Worm (Caenorhabditis elegans) whole organism, L3 larva: ENCODE results near the gene ZC376.8.
A peak's percentile ranks its signal among the peaks of the same experiment; 100 is the strongest.

Experiments used
- R02D3.7 ChIP-seq: fragments of 150-350 bp; optimal IDR thresholded peaks from 2 replicates; lab custom pipeline; 2014; ENCODE audit warnings: missing biosample characterization, missing genetic modification characterization
- ZK546.5 ChIP-seq: sonication (generic microtip); optimal IDR thresholded peaks from 2 replicates; lab custom pipeline; 2017; ENCODE audit warnings: missing biosample characterization, missing genetic modification characterization
- aly-2 ChIP-seq: fragments of 150-350 bp; optimal IDR thresholded peaks from 2 replicates; lab custom pipeline; 2014; ENCODE audit warnings: missing biosample characterization, missing genetic modification characterization
- ama-1 ChIP-seq: fragments of 150-350 bp; optimal IDR thresholded peaks from 2 replicates; lab custom pipeline; 2018
- ceh-16 ChIP-seq: sonication (generic microtip); optimal IDR thresholded peaks from 2 replicates; lab custom pipeline; 2017; ENCODE audit warnings: missing biosample characterization, missing genetic modification characterization
- ceh-28 ChIP-seq: fragments of 150-350 bp; optimal IDR thresholded peaks from 2 replicates; lab custom pipeline; 2014; ENCODE audit warnings: missing biosample characterization, missing genetic modification reagents, missing genetic modification characterization
- ceh-82 ChIP-seq: fragments of 150-350 bp; optimal IDR thresholded peaks from 2 replicates; lab custom pipeline; 2014; ENCODE audit warnings: missing biosample characterization, missing genetic modification characterization
- ceh-9 ChIP-seq: sonication (generic microtip); optimal IDR thresholded peaks from 2 replicates; lab custom pipeline; 2018; ENCODE audit warnings: missing biosample characterization, missing genetic modification characterization
- daf-12 ChIP-seq: fragments of 150-350 bp; optimal IDR thresholded peaks from 2 replicates; lab custom pipeline; 2014; ENCODE audit warnings: missing biosample characterization, missing genetic modification reagents, missing genetic modification characterization
- egl-27 ChIP-seq: sonication (generic microtip); optimal IDR thresholded peaks from 4 replicates; lab custom pipeline; 2017; ENCODE audit warnings: missing biosample characterization, missing genetic modification reagents, missing genetic modification characterization
- egl-5 ChIP-seq: fragments of 150-350 bp; optimal IDR thresholded peaks from 2 replicates; lab custom pipeline; 2017; ENCODE audit warnings: missing biosample characterization, missing genetic modification reagents, missing genetic modification characterization, inconsistent platforms
- elt-1 ChIP-seq: fragments of 150-350 bp; optimal IDR thresholded peaks from 2 replicates; lab custom pipeline; 2014; ENCODE audit warnings: missing biosample characterization, missing genetic modification characterization
- elt-2 ChIP-seq: sonication (generic microtip); optimal IDR thresholded peaks from 2 replicates; lab custom pipeline; 2016; ENCODE audit warnings: missing genetic modification reagents, mild to moderate bottlenecking, missing genetic modification characterization, missing compliant biosample characterization
- elt-3 ChIP-seq, 3 experiments: fragments of 150-350 bp in 1 of 3; sonication (generic microtip) in 2 of 3; optimal IDR thresholded peaks; 2 replicates in 2 of 3; 4 replicates in 1 of 3; lab custom pipeline; 2014 to 2017; ENCODE audit warnings: missing biosample characterization in 3 of 3, missing genetic modification characterization in 3 of 3
- eor-1 ChIP-seq, 2 experiments: fragments of 150-350 bp; optimal IDR thresholded peaks; 2 replicates each; lab custom pipeline; 2014 to 2018; ENCODE audit warnings: missing biosample characterization in 2 of 2, missing genetic modification characterization in 2 of 2
- fkh-10 ChIP-seq: sonication (generic microtip); optimal IDR thresholded peaks from 2 replicates; lab custom pipeline; 2017; ENCODE audit warnings: missing biosample characterization, missing genetic modification reagents, missing genetic modification characterization
- fkh-2 ChIP-seq: fragments of 150-350 bp; optimal IDR thresholded peaks from 2 replicates; lab custom pipeline; 2014; ENCODE audit warnings: missing biosample characterization, missing genetic modification reagents, missing genetic modification characterization
- fos-1 ChIP-seq: fragments of 150-350 bp; optimal IDR thresholded peaks from 2 replicates; lab custom pipeline; 2014; ENCODE audit warnings: missing biosample characterization, missing genetic modification characterization
- hmg-11 ChIP-seq: sonication (generic microtip); optimal IDR thresholded peaks from 2 replicates; lab custom pipeline; 2016; ENCODE audit warnings: missing genetic modification characterization, missing compliant biosample characterization
- jun-1 ChIP-seq: fragments of 150-350 bp; optimal IDR thresholded peaks from 2 replicates; lab custom pipeline; 2014; ENCODE audit warnings: missing biosample characterization, missing genetic modification reagents, missing genetic modification characterization
- lin-15B ChIP-seq: fragments of 150-350 bp; optimal IDR thresholded peaks from 2 replicates; lab custom pipeline; 2014; ENCODE audit warnings: missing biosample characterization, missing genetic modification characterization
- lin-39 ChIP-seq: fragments of 150-350 bp; optimal IDR thresholded peaks from 2 replicates; lab custom pipeline; 2018; ENCODE audit warnings: missing biosample characterization, missing genetic modification reagents, missing genetic modification characterization
- lsy-12 ChIP-seq: sonication (generic microtip); optimal IDR thresholded peaks from 2 replicates; lab custom pipeline; 2016; ENCODE audit warnings: mild to moderate bottlenecking, missing genetic modification characterization, missing compliant biosample characterization
- mml-1 ChIP-seq: fragments of 150-350 bp; sonication (generic microtip); optimal IDR thresholded peaks from 3 replicates; lab custom pipeline; 2014; ENCODE audit warnings: missing biosample characterization, missing genetic modification characterization
- nfya-1 ChIP-seq: sonication (generic microtip); optimal IDR thresholded peaks from 2 replicates; lab custom pipeline; 2017; ENCODE audit warnings: missing genetic modification characterization, mild to moderate bottlenecking, missing compliant biosample characterization, antibody characterized with exemption, moderate library complexity; ENCODE audit not compliant: insufficient read depth
- nhr-11 ChIP-seq: fragments of 150-350 bp; optimal IDR thresholded peaks from 2 replicates; lab custom pipeline; 2014; ENCODE audit warnings: missing biosample characterization, missing genetic modification characterization
- nhr-12 ChIP-seq: fragments of 150-350 bp; optimal IDR thresholded peaks from 2 replicates; lab custom pipeline; 2014; ENCODE audit warnings: missing biosample characterization, missing genetic modification characterization
- nhr-23 ChIP-seq: fragments of 150-350 bp; optimal IDR thresholded peaks from 2 replicates; lab custom pipeline; 2014; ENCODE audit warnings: missing biosample characterization, missing genetic modification reagents, missing genetic modification characterization
- nhr-237 ChIP-seq: fragments of 150-350 bp; optimal IDR thresholded peaks from 2 replicates; lab custom pipeline; 2014; ENCODE audit warnings: missing biosample characterization, missing genetic modification characterization
- nhr-25 ChIP-seq: sonication (generic microtip); optimal IDR thresholded peaks from 2 replicates; lab custom pipeline; 2017; ENCODE audit warnings: missing biosample characterization, missing genetic modification characterization
- nhr-28 ChIP-seq: fragments of 150-350 bp; optimal IDR thresholded peaks from 2 replicates; lab custom pipeline; 2014; ENCODE audit warnings: missing biosample characterization, missing genetic modification characterization
- nhr-43 ChIP-seq: sonication (generic microtip); optimal IDR thresholded peaks from 2 replicates; lab custom pipeline; 2016; ENCODE audit warnings: mild to moderate bottlenecking, missing genetic modification characterization, missing compliant biosample characterization; ENCODE audit not compliant: poor library complexity, severe bottlenecking
- nhr-67 ChIP-seq: fragments of 150-350 bp; optimal IDR thresholded peaks from 2 replicates; lab custom pipeline; 2014; ENCODE audit warnings: missing biosample characterization, missing genetic modification characterization
- nhr-76 ChIP-seq: fragments of 150-350 bp; sonication (generic microtip); optimal IDR thresholded peaks from 5 replicates; lab custom pipeline; 2014; ENCODE audit warnings: missing biosample characterization, missing genetic modification characterization
- nhr-77 ChIP-seq: fragments of 150-350 bp; optimal IDR thresholded peaks from 2 replicates; lab custom pipeline; 2014; ENCODE audit warnings: missing biosample characterization, missing genetic modification characterization
- pha-4 ChIP-seq: fragments of 150-350 bp; optimal IDR thresholded peaks from 2 replicates; lab custom pipeline; 2014; ENCODE audit warnings: missing biosample characterization, missing genetic modification reagents, missing genetic modification characterization
- pqm-1 ChIP-seq: fragments of 150-350 bp; optimal IDR thresholded peaks from 2 replicates; lab custom pipeline; 2017; ENCODE audit warnings: missing biosample characterization, missing genetic modification characterization, inconsistent platforms
- sea-2 ChIP-seq: fragments of 150-350 bp; sonication (generic microtip); optimal IDR thresholded peaks from 4 replicates; lab custom pipeline; 2014; ENCODE audit warnings: missing biosample characterization, missing genetic modification reagents, missing genetic modification characterization
- snpc-4 ChIP-seq: fragments of 150-350 bp; optimal IDR thresholded peaks from 2 replicates; lab custom pipeline; 2014; ENCODE audit warnings: missing biosample characterization, missing genetic modification characterization
- tbx-2 ChIP-seq: sonication (generic microtip); optimal IDR thresholded peaks from 2 replicates; lab custom pipeline; 2016; ENCODE audit warnings: mild to moderate bottlenecking, missing genetic modification characterization, missing compliant biosample characterization
- unc-39 ChIP-seq: sonication (generic microtip); optimal IDR thresholded peaks from 4 replicates; lab custom pipeline; 2017; ENCODE audit warnings: missing biosample characterization, missing genetic modification characterization
- unc-62 ChIP-seq: fragments of 150-350 bp; sonication (generic microtip); optimal IDR thresholded peaks from 4 replicates; lab custom pipeline; 2014; ENCODE audit warnings: missing biosample characterization, missing genetic modification reagents, missing genetic modification characterization
- zag-1 ChIP-seq: fragments of 150-350 bp; optimal IDR thresholded peaks from 2 replicates; lab custom pipeline; 2014; ENCODE audit warnings: missing biosample characterization, missing genetic modification characterization
- ztf-11 ChIP-seq: fragments of 150-350 bp; optimal IDR thresholded peaks from 2 replicates; lab custom pipeline; 2014; ENCODE audit warnings: missing biosample characterization, missing genetic modification characterization
- ztf-4 ChIP-seq: fragments of 150-350 bp; optimal IDR thresholded peaks from 2 replicates; lab custom pipeline; 2014; ENCODE audit warnings: missing biosample characterization, missing genetic modification characterization

The ZC376.8 gene

ce11 chrV:14185438-14185837 lies 5.4 kb downstream of the ZC376.8 start, which contains the start of the genes trm-1 and ints-2:
TSS of gene trm-1 (minus strand) at chrV:14185612.
TSS of gene ints-2 (plus strand) at chrV:14185686.
- TF ChIP-seq egl-5 (tag; lab: Kevin White, UChicago) (peak; percentile 3), egl-27 (tag; lab: Kevin White, UChicago) (no peak), unc-62 (GFP tag; lab: Kevin White, UChicago) (no peak), sea-2 (no peak), snpc-4 (tag; lab: Kevin White, UChicago) (no peak), mml-1 (no peak), ceh-9 (no peak), tbx-2 (tag; lab: Kevin White, UChicago) (no peak), ceh-28 (tag; lab: Kevin White, UChicago) (peak; percentile 2), lin-39 (tag; lab: Kevin White, UChicago) (peak; percentile 66), R02D3.7 (tag; lab: Kevin White, UChicago) (peak; percentile 47), nhr-76 (tag; lab: Kevin White, UChicago) (no peak), ZK546.5 (tag; lab: Kevin White, UChicago) (no peak), pha-4 (tag; lab: Kevin White, UChicago) (peak; percentile 78), fkh-10 (peak; percentile 57), fos-1 (tag; lab: Kevin White, UChicago) (no peak), elt-2 (tag; lab: Kevin White, UChicago) (peak; percentile 21), nhr-237 (no peak), lsy-12 (tag; lab: Kevin White, UChicago) (no peak), nhr-28 (tag; lab: Kevin White, UChicago) (no peak), nhr-11 (tag; lab: Kevin White, UChicago) (no peak), hmg-11 (tag; lab: Kevin White, UChicago) (peak; percentile 62), nhr-67 (tag; lab: Kevin White, UChicago) (no peak), nfya-1 (tag; lab: Kevin White, UChicago) (peak; percentile 66), pqm-1 (tag; lab: Kevin White, UChicago) (peak; percentile 36), lin-15B (tag; lab: Kevin White, UChicago) (peak; percentile 90), ztf-11 (tag; lab: Kevin White, UChicago) (no peak), ceh-16 (tag; lab: Kevin White, UChicago) (no peak), elt-3 (tag; optimal IDR thresholded peaks at IDR 0.05; lab: Kevin White, UChicago) (no peak), jun-1 (tag; lab: Kevin White, UChicago) (peak; percentile 32), zag-1 (tag; lab: Kevin White, UChicago) (no peak), unc-39 (no peak), nhr-12 (tag; lab: Kevin White, UChicago) (no peak), elt-1 (tag; lab: Kevin White, UChicago) (no peak), ama-1 (lab: Kevin White, UChicago) (no peak), ceh-82 (no peak), nhr-25 (tag; lab: Kevin White, UChicago) (peak; percentile 36), nhr-43 (peak; percentile 54), nhr-77 (tag; lab: Kevin White, UChicago) (no peak), aly-2 (tag; lab: Kevin White, UChicago) (no peak), ztf-4 (tag; lab: Kevin White, UChicago) (no peak), nhr-23 (tag; lab: Kevin White, UChicago) (peak; percentile 55), daf-12 (tag; lab: Kevin White, UChicago) (no peak), eor-1 (tag; optimal IDR thresholded peaks at IDR 0.05; lab: Kevin White, UChicago) (no peak)

- TF ChIP-seq unc-62 (GFP tag; lab: Kevin White, UChicago) = no peak
- TF ChIP-seq nhr-43 = no peak
- no peak for TF ChIP-seq nhr-77 (tag; lab: Kevin White, UChicago)
- TF ChIP-seq ztf-11 (tag; lab: Kevin White, UChicago) = no peak
- no peak for TF ChIP-seq aly-2 (tag; lab: Kevin White, UChicago)
- TF ChIP-seq lin-39 (tag; lab: Kevin White, UChicago) = no peak
- TF ChIP-seq lsy-12 (tag; lab: Kevin White, UChicago) = no peak
- no peak for TF ChIP-seq fkh-2 (tag; lab: Kevin White, UChicago)
- TF ChIP-seq lin-15B (tag; lab: Kevin White, UChicago) = no peak
- TF ChIP-seq nhr-28 (tag; lab: Kevin White, UChicago) = no peak
- TF ChIP-seq nhr-67 (tag; lab: Kevin White, UChicago) = no peak
- TF ChIP-seq ZK546.5 (tag; lab: Kevin White, UChicago) = no peak
- no peak for TF ChIP-seq ceh-9
- TF ChIP-seq nhr-12 (tag; lab: Kevin White, UChicago) = no peak
Measured at ce11 chrV:14187104-14187503, 7.1 kb downstream of the ZC376.8 start.
